Worm (Caenorhabditis elegans) whole organism, L4 larva: ENCODE results near the gene F53B3.3.

Experiments
- D1046.2 ChIP-seq: fragments of 200-800 bp; sonication (Bioruptor generic); IDR thresholded peaks from 2 replicates; pipeline ENCODE4 v1.3.6; 2022; ENCODE audit warnings: missing genetic modification characterization, missing compliant biosample characterization
- F10B5.3 ChIP-seq: sonication (generic microtip); optimal IDR thresholded peaks from 2 replicates; lab custom pipeline; 2016; ENCODE audit warnings: mild to moderate bottlenecking, missing genetic modification characterization, missing compliant biosample characterization
- F37D6.2 ChIP-seq: sonication (generic microtip); optimal IDR thresholded peaks from 2 replicates; lab custom pipeline; 2016; ENCODE audit warnings: mild to moderate bottlenecking, missing genetic modification characterization, missing compliant biosample characterization
- F49E8.2 ChIP-seq: sonication (generic microtip); optimal IDR thresholded peaks from 2 replicates; lab custom pipeline; 2016; ENCODE audit warnings: missing compliant biosample characterization, mild to moderate bottlenecking, missing genetic modification characterization, borderline replicate concordance
- R02D3.7 ChIP-seq: fragments of 150-350 bp; sonication (generic microtip); optimal IDR thresholded peaks from 3 replicates; lab custom pipeline; 2014; ENCODE audit warnings: missing biosample characterization, missing genetic modification characterization
- Y105C5A.15 ChIP-seq: fragments of 200-800 bp; sonication (Bioruptor generic); IDR thresholded peaks from 2 replicates; pipeline ENCODE4 v1.3.6; 2022; ENCODE audit warnings: missing genetic modification characterization, missing compliant biosample characterization
- ZK337.2 ChIP-seq: fragments of 200-800 bp; sonication (Bioruptor generic); IDR thresholded peaks from 2 replicates; pipeline ENCODE4 v1.3.6; 2022; ENCODE audit warnings: missing genetic modification reagents, missing genetic modification characterization, missing compliant biosample characterization
- ZK546.5 ChIP-seq, 2 experiments: sonication (generic microtip); optimal IDR thresholded peaks; 2 replicates each; lab custom pipeline; 2017; ENCODE audit warnings: missing biosample characterization in 2 of 2, missing genetic modification characterization in 2 of 2
- aly-2 ChIP-seq: sonication (generic microtip); optimal IDR thresholded peaks from 2 replicates; lab custom pipeline; 2018; ENCODE audit warnings: missing biosample characterization, missing genetic modification characterization
- ama-1 ChIP-seq: fragments of 150-350 bp; optimal IDR thresholded peaks from 2 replicates; lab custom pipeline; 2014; ENCODE audit warnings: inconsistent platforms, mixed read lengths
- ceh-28 ChIP-seq: fragments of 150-350 bp; optimal IDR thresholded peaks from 2 replicates; lab custom pipeline; 2014; ENCODE audit warnings: missing biosample characterization, missing genetic modification reagents, missing genetic modification characterization
- ceh-32 ChIP-seq: sonication (generic microtip); optimal IDR thresholded peaks from 2 replicates; lab custom pipeline; 2016; ENCODE audit warnings: mild to moderate bottlenecking, missing genetic modification characterization, missing compliant biosample characterization; ENCODE audit not compliant: poor library complexity
- ceh-44 ChIP-seq: fragments of 200-800 bp; sonication (Bioruptor generic); IDR thresholded peaks from 2 replicates; pipeline ENCODE4 v1.3.6; 2022; ENCODE audit warnings: missing genetic modification reagents, missing genetic modification characterization, missing compliant biosample characterization
- ceh-62 ChIP-seq: sonication (generic microtip); optimal IDR thresholded peaks from 2 replicates; lab custom pipeline; 2017; ENCODE audit warnings: missing biosample characterization, missing genetic modification characterization
- ces-1 ChIP-seq: fragments of 150-350 bp; sonication (generic microtip); optimal IDR thresholded peaks from 4 replicates; lab custom pipeline; 2014; ENCODE audit warnings: missing biosample characterization, missing genetic modification reagents, missing genetic modification characterization
- daf-16 ChIP-seq, 3 experiments: sonication (generic microtip); optimal IDR thresholded peaks; 2 replicates each; lab custom pipeline; 2016 to 2017; ENCODE audit warnings: missing genetic modification characterization in 3 of 3, missing genetic modification reagents in 3 of 3, mild to moderate bottlenecking in 2 of 3, missing compliant biosample characterization in 2 of 3, missing biosample characterization in 1 of 3, moderate library complexity in 1 of 3
- dmd-6 ChIP-seq: fragments of 200-800 bp; sonication (Bioruptor generic); IDR thresholded peaks from 2 replicates; pipeline ENCODE4 v1.3.6; 2022; ENCODE audit warnings: missing genetic modification reagents, missing genetic modification characterization, missing compliant biosample characterization
- dpl-1 ChIP-seq: fragments of 150-350 bp; optimal IDR thresholded peaks from 2 replicates; lab custom pipeline; 2014; ENCODE audit warnings: missing biosample characterization, missing genetic modification reagents, missing genetic modification characterization
- egl-27 ChIP-seq: sonication (generic microtip); optimal IDR thresholded peaks from 3 replicates; lab custom pipeline; 2017; ENCODE audit warnings: missing biosample characterization, missing genetic modification reagents, missing genetic modification characterization
- egl-43 ChIP-seq: fragments of 200-800 bp; sonication (Bioruptor generic); IDR thresholded peaks from 2 replicates; pipeline ENCODE4 v1.3.6; 2022; ENCODE audit warnings: missing genetic modification reagents, missing genetic modification characterization, missing compliant biosample characterization
- gei-8 ChIP-seq: fragments of 200-800 bp; sonication (Bioruptor generic); optimal IDR thresholded peaks from 2 replicates; lab custom pipeline; 2018; ENCODE audit warnings: mild to moderate bottlenecking, missing genetic modification characterization, missing compliant biosample characterization
- hif-1 ChIP-seq, 2 experiments: sonication (generic microtip); optimal IDR thresholded peaks; 2 replicates each; lab custom pipeline; 2016 to 2017; ENCODE audit warnings: missing compliant biosample characterization in 2 of 2, missing genetic modification characterization in 2 of 2, missing genetic modification reagents in 2 of 2, missing genotype in 2 of 2, mild to moderate bottlenecking in 1 of 2
- lim-7 ChIP-seq: fragments of 200-800 bp; sonication (Bioruptor generic); IDR thresholded peaks from 2 replicates; pipeline ENCODE4 v1.3.6; 2022; ENCODE audit warnings: missing genetic modification characterization, missing compliant biosample characterization
- lin-39 ChIP-seq: fragments of 150-350 bp; optimal IDR thresholded peaks from 2 replicates; lab custom pipeline; 2014; ENCODE audit warnings: missing biosample characterization, missing genetic modification reagents, missing genetic modification characterization
- lir-3 ChIP-seq: sonication (generic microtip); optimal IDR thresholded peaks from 2 replicates; lab custom pipeline; 2016; ENCODE audit warnings: mild to moderate bottlenecking, missing genetic modification characterization, missing compliant biosample characterization
- madf-5 ChIP-seq, 2 experiments: fragments of 200-800 bp; sonication (Bioruptor generic); IDR thresholded peaks; 2 replicates each; pipeline ENCODE4 v1.3.6; 2022; ENCODE audit warnings: missing compliant biosample characterization in 2 of 2, missing genetic modification characterization in 2 of 2
- madf-9 ChIP-seq: fragments of 200-800 bp; sonication (Bioruptor generic); conservative IDR thresholded peaks from 2 replicates; pipeline ENCODE4 v1.3.6; 2022; ENCODE audit warnings: missing genetic modification reagents, missing genetic modification characterization, missing compliant biosample characterization
- mdl-1 ChIP-seq, 2 experiments: fragments of 150-350 bp in 1 of 2; sonication (generic microtip) in 1 of 2; optimal IDR thresholded peaks; 2 replicates each; lab custom pipeline; 2014 to 2017; ENCODE audit warnings: missing biosample characterization in 2 of 2, missing genetic modification characterization in 2 of 2
- mes-2 ChIP-seq: sonication (generic microtip); optimal IDR thresholded peaks from 2 replicates; lab custom pipeline; 2016; ENCODE audit warnings: missing genotype, mild to moderate bottlenecking, missing genetic modification characterization, missing compliant biosample characterization; ENCODE audit not compliant: poor library complexity, severe bottlenecking
- mxl-3 ChIP-seq: fragments of 200-800 bp; sonication (Bioruptor generic); optimal IDR thresholded peaks from 2 replicates; lab custom pipeline; 2018; ENCODE audit warnings: mild to moderate bottlenecking, missing genetic modification characterization, missing compliant biosample characterization
- nhr-10 ChIP-seq: fragments of 150-350 bp; optimal IDR thresholded peaks from 2 replicates; lab custom pipeline; 2014; ENCODE audit warnings: missing biosample characterization, missing genetic modification characterization
- nhr-102 ChIP-seq: sonication (generic microtip); optimal IDR thresholded peaks from 2 replicates; lab custom pipeline; 2016; ENCODE audit warnings: mild to moderate bottlenecking, missing genetic modification characterization, moderate library complexity, missing compliant biosample characterization
- nhr-111 ChIP-seq: fragments of 200-800 bp; sonication (Bioruptor generic); optimal IDR thresholded peaks from 2 replicates; lab custom pipeline; 2018; ENCODE audit warnings: mild to moderate bottlenecking, missing genetic modification characterization, missing compliant biosample characterization
- nhr-77 ChIP-seq: fragments of 150-350 bp; optimal IDR thresholded peaks from 2 replicates; lab custom pipeline; 2014; ENCODE audit warnings: missing biosample characterization, missing genetic modification characterization
- pha-4 ChIP-seq, 2 experiments: fragments of 150-350 bp in 1 of 2; fragments of 200-800 bp in 1 of 2; sonication (Bioruptor generic) in 1 of 2; IDR thresholded peaks in 1 of 2; optimal IDR thresholded peaks in 1 of 2; 2 replicates each; pipeline versions ENCODE4 v1.3.6 to Lab custom; 2014 to 2022; ENCODE audit warnings: missing genetic modification characterization in 2 of 2, missing genetic modification reagents in 2 of 2, missing biosample characterization in 1 of 2, missing compliant biosample characterization in 1 of 2
- php-3 ChIP-seq: fragments of 200-800 bp; sonication (Bioruptor generic); IDR thresholded peaks from 2 replicates; pipeline ENCODE4 v1.3.6; 2022; ENCODE audit warnings: missing genetic modification reagents, missing genetic modification characterization, missing compliant biosample characterization
- saeg-2 ChIP-seq: fragments of 200-800 bp; sonication (Bioruptor generic); IDR thresholded peaks from 2 replicates; pipeline ENCODE4 v1.3.6; 2022; ENCODE audit warnings: missing genetic modification reagents, missing genetic modification characterization, missing compliant biosample characterization
- skn-1 ChIP-seq: fragments of 150-350 bp; optimal IDR thresholded peaks from 2 replicates; lab custom pipeline; 2014; ENCODE audit warnings: missing biosample characterization, missing genetic modification characterization
- snpc-4 ChIP-seq: fragments of 150-350 bp; optimal IDR thresholded peaks from 2 replicates; lab custom pipeline; 2014; ENCODE audit warnings: missing biosample characterization, missing genetic modification characterization
- spr-1 ChIP-seq: sonication (generic microtip); optimal IDR thresholded peaks from 2 replicates; lab custom pipeline; 2016; ENCODE audit warnings: mild to moderate bottlenecking, missing genetic modification characterization, missing compliant biosample characterization
- tag-97 ChIP-seq: fragments of 200-800 bp; sonication (Bioruptor generic); IDR thresholded peaks from 2 replicates; pipeline ENCODE4 v1.3.6; 2022; ENCODE audit warnings: missing genetic modification characterization, missing compliant biosample characterization
- unc-130 ChIP-seq: sonication (generic microtip); optimal IDR thresholded peaks from 2 replicates; lab custom pipeline; 2016; ENCODE audit warnings: missing genetic modification reagents, missing genetic modification characterization, missing compliant biosample characterization
- unc-39 ChIP-seq: sonication (generic microtip); optimal IDR thresholded peaks from 2 replicates; lab custom pipeline; 2017; ENCODE audit warnings: missing biosample characterization, missing genetic modification characterization
- vab-7 ChIP-seq: fragments of 200-800 bp; sonication (Bioruptor generic); IDR thresholded peaks from 2 replicates; pipeline ENCODE4 v1.3.6; 2022; ENCODE audit warnings: missing genetic modification reagents, missing genetic modification characterization, missing compliant biosample characterization
- zfp-2 ChIP-seq: sonication (generic microtip); optimal IDR thresholded peaks from 2 replicates; lab custom pipeline; 2016; ENCODE audit warnings: mild to moderate bottlenecking, missing genetic modification characterization, missing compliant biosample characterization
- zip-11 ChIP-seq: fragments of 200-800 bp; sonication (Bioruptor generic); IDR thresholded peaks from 2 replicates; pipeline ENCODE4 v1.3.6; 2022; ENCODE audit warnings: missing genetic modification characterization, missing compliant biosample characterization

F53B3.3 gene

DNA sequence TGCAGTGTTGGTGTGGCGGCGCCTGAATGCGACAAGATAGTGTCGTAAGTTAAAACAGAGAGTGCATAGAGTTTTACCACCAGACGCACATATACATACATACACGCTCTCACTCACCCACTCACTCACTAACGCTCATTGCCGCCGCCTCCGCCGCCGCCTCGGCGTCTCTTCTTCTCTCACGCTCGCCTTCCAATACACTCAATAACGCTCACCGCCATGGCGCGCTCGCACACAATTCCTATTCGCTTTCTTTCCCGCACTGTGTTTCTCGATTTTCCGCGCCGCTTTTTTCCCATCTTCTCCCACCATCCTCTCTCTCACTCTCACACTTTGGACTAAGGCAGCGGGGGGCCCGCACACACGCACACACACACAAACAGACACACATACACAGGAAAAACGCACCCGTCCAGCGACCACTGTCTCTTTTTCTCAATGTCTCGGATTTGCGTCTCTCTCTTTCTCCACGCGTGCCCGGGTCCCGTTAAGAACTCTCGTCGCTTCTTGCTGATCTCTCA is 18.5 kb downstream of the F53B3.3 start, which contains the start of gene kin-29 (continued):
- TF ChIP-seq nhr-111 (GFP tag; lab: Kevin White, UChicago) (no peak), pha-4 (GFP tag; IDR thresholded peaks at IDR 0.05; lab: Robert Waterston, UW) (peak; percentile 72), pha-4 (tag; optimal IDR thresholded peaks at IDR 0.05; lab: Kevin White, UChicago) (no peak), egl-27 (tag; lab: Kevin White, UChicago) (no peak), lim-7 (GFP tag; lab: Robert Waterston, UW) (no peak), php-3 (GFP tag; lab: Robert Waterston, UW) (peak; percentile 61), spr-1 (tag; lab: Kevin White, UChicago) (peak; percentile 80), hif-1 (tag; optimal IDR thresholded peaks at IDR 0.05; lab: Kevin White, UChicago) (peak; percentile 45 to 90), daf-16 (GFP tag; optimal IDR thresholded peaks at IDR 0.05; lab: Kevin White, UChicago) (peak; percentile 68 to 79), daf-16 (tag; optimal IDR thresholded peaks at IDR 0.05; lab: Kevin White, UChicago) (peak; percentile 79), unc-39 (tag; lab: Kevin White, UChicago) (no peak), nhr-77 (tag; lab: Kevin White, UChicago) (peak; percentile 67), F49E8.2 (tag; lab: Kevin White, UChicago) (no peak), ceh-44 (GFP tag; lab: Robert Waterston, UW) (no peak), mes-2 (tag; lab: Kevin White, UChicago) (peak; percentile 65), zip-11 (GFP tag; lab: Robert Waterston, UW) (no peak), ama-1 (lab: Kevin White, UChicago) (peak; percentile 23), aly-2 (tag; lab: Kevin White, UChicago) (no peak), mxl-3 (GFP tag; lab: Kevin White, UChicago) (peak; percentile 85), ceh-28 (tag; lab: Kevin White, UChicago) (peak; percentile 62), madf-9 (GFP tag; lab: Robert Waterston, UW) (peak; percentile 90), Y105C5A.15 (GFP tag; lab: Robert Waterston, UW) (no peak), unc-130 (no peak), snpc-4 (no peak), gei-8 (peak; percentile 42), nhr-10 (tag; lab: Kevin White, UChicago) (peak; percentile 82), skn-1 (tag; lab: Kevin White, UChicago) (no peak)

DNA sequence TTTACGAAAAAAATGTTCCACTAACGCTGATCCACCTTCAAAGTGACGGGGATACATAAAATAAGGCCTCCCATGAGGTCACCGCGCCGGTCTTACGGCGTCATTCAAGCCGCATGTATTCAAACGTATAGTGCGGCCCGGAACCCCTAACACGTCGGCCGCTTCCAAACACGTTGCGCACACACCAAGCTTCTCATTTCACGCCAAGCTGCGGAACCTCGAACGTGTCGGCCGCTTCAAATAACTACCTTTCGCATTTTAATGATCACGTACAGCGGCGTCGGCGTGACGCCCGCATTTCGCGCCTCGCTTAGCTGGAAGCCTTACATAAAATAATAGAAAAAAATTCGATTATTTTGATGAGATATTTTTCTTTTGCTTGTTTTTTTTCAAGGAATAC is 27.4 kb downstream of the F53B3.3 start:
- no peak for TF ChIP-seq tag-97 (GFP tag; lab: Robert Waterston, UW)
- TF ChIP-seq ZK337.2 (GFP tag; lab: Robert Waterston, UW) = no peak
- no peak for TF ChIP-seq mes-2 (tag; lab: Kevin White, UChicago)
- TF ChIP-seq madf-5 (GFP tag; IDR thresholded peaks at IDR 0.05; lab: Robert Waterston, UW) = no peak
- no peak for TF ChIP-seq D1046.2
- TF ChIP-seq aly-2 (tag; lab: Kevin White, UChicago) = no peak
- TF ChIP-seq F10B5.3 (tag; lab: Kevin White, UChicago) = no peak
- TF ChIP-seq dpl-1 = no peak
- TF ChIP-seq ceh-62 (tag; lab: Kevin White, UChicago) = no peak
- peak; percentile 12 for TF ChIP-seq nhr-102 (tag; lab: Kevin White, UChicago)
- no peak for TF ChIP-seq pha-4 (GFP tag; IDR thresholded peaks at IDR 0.05; lab: Robert Waterston, UW)
- TF ChIP-seq pha-4 (tag; optimal IDR thresholded peaks at IDR 0.05; lab: Kevin White, UChicago) = no peak
- no peak for TF ChIP-seq F37D6.2 (tag; lab: Kevin White, UChicago)
- TF ChIP-seq ces-1 = no peak
- no peak for TF ChIP-seq zip-11 (GFP tag; lab: Robert Waterston, UW)
- TF ChIP-seq unc-39 (tag; lab: Kevin White, UChicago) = no peak
- TF ChIP-seq nhr-77 (tag; lab: Kevin White, UChicago) = no peak
- TF ChIP-seq R02D3.7 (tag; lab: Kevin White, UChicago) = no peak
- no peak for TF ChIP-seq saeg-2
- peak; percentile 72 for TF ChIP-seq snpc-4
- no peak for TF ChIP-seq ZK546.5 (tag; optimal IDR thresholded peaks at IDR 0.05; lab: Kevin White, UChicago)
- TF ChIP-seq php-3 (GFP tag; lab: Robert Waterston, UW) = 0 out of 2 replicates have a peak, but pooled peaks have one; percentile 13
- TF ChIP-seq zfp-2 (tag; lab: Kevin White, UChicago) = no peak
- no peak for TF ChIP-seq skn-1 (tag; lab: Kevin White, UChicago)
- no peak for TF ChIP-seq ceh-32
- TF ChIP-seq egl-43 (GFP tag; lab: Robert Waterston, UW) = peak; percentile 74
- no peak for TF ChIP-seq ceh-28 (tag; lab: Kevin White, UChicago)
- no peak for TF ChIP-seq vab-7
- TF ChIP-seq lin-39 = no peak
- no peak for TF ChIP-seq dmd-6 (GFP tag; lab: Robert Waterston, UW)
- TF ChIP-seq Y105C5A.15 (GFP tag; lab: Robert Waterston, UW) = no peak
- no peak for TF ChIP-seq lir-3 (tag; lab: Kevin White, UChicago)
- TF ChIP-seq unc-130 = no peak
- TF ChIP-seq nhr-10 (tag; lab: Kevin White, UChicago) = no peak
- no peak for TF ChIP-seq mdl-1 (tag; optimal IDR thresholded peaks at IDR 0.05; lab: Kevin White, UChicago)
